Worm (Caenorhabditis elegans) whole organism, young adult: ENCODE data around the gene zig-4.

Source experiments
- B0019.2 ChIP-seq: fragments of 200-800 bp; sonication (Bioruptor generic); conservative IDR thresholded peaks from 2 replicates; pipeline ENCODE4 v1.3.6; 2022; ENCODE audit warnings: missing genetic modification reagents, missing genetic modification characterization, missing compliant biosample characterization
- B0035.1 ChIP-seq: sonication (generic microtip); optimal IDR thresholded peaks from 2 replicates; lab custom pipeline; 2016; ENCODE audit warnings: missing genetic modification characterization, mild to moderate bottlenecking, missing compliant biosample characterization, missing genotype, missing genetic modification reagents
- B0261.1 ChIP-seq: sonication (generic microtip); optimal IDR thresholded peaks from 2 replicates; lab custom pipeline; 2016; ENCODE audit warnings: mild to moderate bottlenecking, missing genetic modification characterization, moderate library complexity, missing compliant biosample characterization
- C17E4.6 ChIP-seq: fragments of 200-800 bp; sonication (Bioruptor generic); IDR thresholded peaks from 2 replicates; pipeline ENCODE4 v1.3.6; 2022; ENCODE audit warnings: missing genetic modification reagents, missing genetic modification characterization, missing compliant biosample characterization
- F49E8.2 ChIP-seq: sonication (generic microtip); optimal IDR thresholded peaks from 3 replicates; lab custom pipeline; 2017; ENCODE audit warnings: missing genetic modification characterization, mild to moderate bottlenecking, missing compliant biosample characterization, antibody characterized with exemption, moderate library complexity; ENCODE audit not compliant: insufficient read depth
- F52B5.7 ChIP-seq: sonication (generic microtip); optimal IDR thresholded peaks from 2 replicates; lab custom pipeline; 2016; ENCODE audit warnings: mild to moderate bottlenecking, missing genetic modification characterization, missing compliant biosample characterization
- F57C9.4 ChIP-seq: sonication (generic microtip); optimal IDR thresholded peaks from 2 replicates; lab custom pipeline; 2017; ENCODE audit warnings: mild to moderate bottlenecking, missing genetic modification characterization, missing compliant biosample characterization
- Y53F4B.3 ChIP-seq: fragments of 200-800 bp; sonication (Bioruptor generic); IDR thresholded peaks from 2 replicates; pipeline ENCODE4 v1.3.6; 2022; ENCODE audit warnings: missing genetic modification reagents, missing genetic modification characterization, missing compliant biosample characterization
- Y79H2A.3 ChIP-seq: fragments of 200-800 bp; sonication (Bioruptor generic); conservative IDR thresholded peaks from 2 replicates; pipeline ENCODE4 v1.3.6; 2022; ENCODE audit warnings: missing genetic modification reagents, missing genetic modification characterization, missing compliant biosample characterization
- Y95B8A.8 ChIP-seq: fragments of 200-800 bp; sonication (Bioruptor generic); IDR thresholded peaks from 2 replicates; pipeline ENCODE4 v1.3.6; 2022; ENCODE audit warnings: missing genetic modification reagents, missing genetic modification characterization, missing compliant biosample characterization
- ama-1 ChIP-seq, 3 experiments: fragments of 150-350 bp in 1 of 3; sonication (generic microtip) in 2 of 3; optimal IDR thresholded peaks; 2 replicates each; lab custom pipeline; 2014 to 2018; ENCODE audit warnings: missing biosample characterization in 2 of 3, missing genetic modification characterization in 2 of 3, missing genetic modification reagents in 2 of 3
- bed-1 ChIP-seq: fragments of 200-800 bp; sonication (Bioruptor generic); IDR thresholded peaks from 2 replicates; pipeline ENCODE4 v1.3.6; 2022; ENCODE audit warnings: missing genetic modification reagents, missing genetic modification characterization, missing compliant biosample characterization
- cebp-1 ChIP-seq, 2 experiments: fragments of 200-800 bp in 1 of 2; sonication (Bioruptor generic) in 1 of 2; sonication (generic microtip) in 1 of 2; IDR thresholded peaks in 1 of 2; optimal IDR thresholded peaks in 1 of 2; 2 replicates each; pipeline versions ENCODE4 v1.3.6 to Lab custom; 2017 to 2022; ENCODE audit warnings: missing compliant biosample characterization in 2 of 2, missing genetic modification characterization in 2 of 2, mild to moderate bottlenecking in 1 of 2, missing genetic modification reagents in 1 of 2, moderate library complexity in 1 of 2
- ceh-100 ChIP-seq: fragments of 200-800 bp; sonication (Bioruptor generic); IDR thresholded peaks from 2 replicates; pipeline ENCODE4 v1.3.6; 2022; ENCODE audit warnings: missing genetic modification reagents, missing genetic modification characterization, missing compliant biosample characterization
- ceh-79 ChIP-seq: sonication (generic microtip); optimal IDR thresholded peaks from 2 replicates; lab custom pipeline; 2017; ENCODE audit warnings: mild to moderate bottlenecking, missing genetic modification characterization, missing compliant biosample characterization
- chd-7 ChIP-seq: sonication (generic microtip); optimal IDR thresholded peaks from 2 replicates; lab custom pipeline; 2016; ENCODE audit warnings: mild to moderate bottlenecking, missing genetic modification characterization, moderate library complexity, missing compliant biosample characterization
- dpff-1 ChIP-seq: sonication (generic microtip); optimal IDR thresholded peaks from 2 replicates; lab custom pipeline; 2017; ENCODE audit warnings: mild to moderate bottlenecking, missing genetic modification characterization, missing compliant biosample characterization
- egl-44 ChIP-seq: fragments of 200-800 bp; sonication (Bioruptor generic); IDR thresholded peaks from 2 replicates; pipeline ENCODE4 v1.3.6; 2022; ENCODE audit warnings: missing genetic modification reagents, missing genetic modification characterization, missing compliant biosample characterization
- egrh-3 ChIP-seq: fragments of 200-800 bp; sonication (Bioruptor generic); IDR thresholded peaks from 2 replicates; pipeline ENCODE4 v1.3.6; 2022; ENCODE audit warnings: missing genetic modification reagents, missing genetic modification characterization, missing compliant biosample characterization
- ets-4 ChIP-seq: fragments of 200-800 bp; sonication (Bioruptor generic); optimal IDR thresholded peaks from 2 replicates; lab custom pipeline; 2018; ENCODE audit warnings: mild to moderate bottlenecking, missing genetic modification characterization, missing compliant biosample characterization
- gei-17 ChIP-seq: fragments of 200-800 bp; sonication (Bioruptor generic); optimal IDR thresholded peaks from 2 replicates; lab custom pipeline; 2018; ENCODE audit warnings: mild to moderate bottlenecking, missing genetic modification characterization, missing compliant biosample characterization
- lag-1 ChIP-seq: fragments of 200-800 bp; sonication (Bioruptor generic); IDR thresholded peaks from 2 replicates; pipeline ENCODE4 v1.3.6; 2022; ENCODE audit warnings: missing genetic modification reagents, missing genetic modification characterization, missing compliant biosample characterization
- lin-54 ChIP-seq: fragments of 200-800 bp; sonication (Bioruptor generic); optimal IDR thresholded peaks from 2 replicates; lab custom pipeline; 2018; ENCODE audit warnings: mild to moderate bottlenecking, missing genetic modification characterization, missing compliant biosample characterization
- madf-3 ChIP-seq: fragments of 200-800 bp; sonication (Bioruptor generic); IDR thresholded peaks from 2 replicates; pipeline ENCODE4 v1.3.6; 2022; ENCODE audit warnings: missing genetic modification reagents, missing genetic modification characterization, missing compliant biosample characterization
- madf-8 ChIP-seq: fragments of 200-800 bp; sonication (Bioruptor generic); conservative IDR thresholded peaks from 2 replicates; pipeline ENCODE4 v1.3.6; 2022; ENCODE audit warnings: missing genetic modification reagents, missing genetic modification characterization, missing compliant biosample characterization
- nfyb-1 ChIP-seq: fragments of 200-800 bp; sonication (Bioruptor generic); IDR thresholded peaks from 2 replicates; pipeline ENCODE4 v1.3.6; 2022; ENCODE audit warnings: missing genetic modification reagents, missing genetic modification characterization, missing compliant biosample characterization
- nhr-120 ChIP-seq: fragments of 200-800 bp; sonication (Bioruptor generic); IDR thresholded peaks from 2 replicates; pipeline ENCODE4 v1.3.6; 2022; ENCODE audit warnings: missing genetic modification characterization, missing compliant biosample characterization
- nhr-179 ChIP-seq: sonication (generic microtip); optimal IDR thresholded peaks from 2 replicates; lab custom pipeline; 2016; ENCODE audit warnings: mild to moderate bottlenecking, missing genetic modification characterization, missing compliant biosample characterization
- rec-8 ChIP-seq, 2 experiments: sonication (generic microtip); optimal IDR thresholded peaks; 2 replicates each; lab custom pipeline; 2016; ENCODE audit warnings: mild to moderate bottlenecking in 2 of 2, missing genetic modification characterization in 2 of 2, missing genetic modification reagents in 2 of 2, missing genotype in 2 of 2, missing biosample characterization in 1 of 2, missing compliant biosample characterization in 1 of 2, moderate library complexity in 1 of 2
- snpc-3.4 ChIP-seq: sonication (generic microtip); optimal IDR thresholded peaks from 2 replicates; lab custom pipeline; 2017; ENCODE audit warnings: missing genetic modification characterization, mild to moderate bottlenecking, missing compliant biosample characterization, antibody characterized with exemption, moderate library complexity, missing genotype, missing genetic modification reagents
- somi-1 ChIP-seq: fragments of 200-800 bp; sonication (Bioruptor generic); optimal IDR thresholded peaks from 2 replicates; lab custom pipeline; 2018; ENCODE audit warnings: mild to moderate bottlenecking, missing genetic modification characterization, missing compliant biosample characterization
- tbp1 ChIP-seq: fragments of 200-800 bp; sonication (Bioruptor generic); optimal IDR thresholded peaks from 2 replicates; lab custom pipeline; 2018; ENCODE audit warnings: mild to moderate bottlenecking, missing genetic modification characterization, missing compliant biosample characterization
- zfh-2 ChIP-seq: fragments of 200-800 bp; sonication (Bioruptor generic); conservative IDR thresholded peaks from 2 replicates; pipeline ENCODE4 v1.3.6; 2022; ENCODE audit warnings: missing genetic modification reagents, missing genetic modification characterization, missing compliant biosample characterization
- ztf-22 ChIP-seq: fragments of 200-800 bp; sonication (Bioruptor generic); optimal IDR thresholded peaks from 2 replicates; lab custom pipeline; 2018; ENCODE audit warnings: mild to moderate bottlenecking, missing genetic modification characterization, moderate library complexity, missing compliant biosample characterization
- ztf-25 ChIP-seq: fragments of 200-800 bp; sonication (Bioruptor generic); IDR thresholded peaks from 2 replicates; pipeline ENCODE4 v1.3.6; 2022; ENCODE audit warnings: missing genetic modification reagents, missing genetic modification characterization, missing compliant biosample characterization
- ztf-26 ChIP-seq: sonication (generic microtip); optimal IDR thresholded peaks from 2 replicates; lab custom pipeline; 2017; ENCODE audit warnings: missing genetic modification characterization, missing compliant biosample characterization

Gene zig-4

DNA sequence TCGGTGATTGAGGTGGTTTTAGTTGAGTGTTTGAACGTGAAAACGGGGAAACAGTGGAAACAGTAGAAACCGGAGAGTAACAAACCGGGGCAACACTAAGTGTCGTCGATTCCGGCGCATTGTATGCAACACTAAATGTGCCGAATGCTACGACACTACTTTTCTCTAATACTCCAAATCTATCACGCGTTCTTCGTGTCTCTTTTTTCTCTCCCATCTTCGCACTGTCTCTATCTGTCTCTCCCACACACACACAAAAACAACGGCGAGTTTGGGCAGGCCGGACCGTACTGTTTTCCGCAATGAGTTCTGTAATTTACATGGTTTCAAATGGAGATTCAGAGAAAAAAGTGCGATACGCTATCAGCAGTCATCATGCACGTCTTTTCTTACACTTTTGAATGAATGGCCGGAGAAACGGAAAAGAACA lies 36.8 kb downstream of the zig-4 start (continued):
- no peak for TF ChIP-seq somi-1 (GFP tag; lab: Kevin White, UChicago)
- TF ChIP-seq B0261.1 (tag; lab: Kevin White, UChicago), result no peak
- no peak for TF ChIP-seq nhr-120 (GFP tag; lab: Robert Waterston, UW)
- TF ChIP-seq snpc-3.4 (tag; lab: Kevin White, UChicago), result no peak
- TF ChIP-seq F52B5.7 (tag; lab: Kevin White, UChicago), result no peak
- TF ChIP-seq ztf-26, result peak; percentile 32
- no peak for TF ChIP-seq bed-1 (GFP tag; lab: Robert Waterston, UW)
- TF ChIP-seq zfh-2 (GFP tag; lab: Robert Waterston, UW), result peak; percentile 64; the same call in 1 of the 2 replicates
- TF ChIP-seq gei-17 (GFP tag; lab: Kevin White, UChicago), result no peak
- TF ChIP-seq ets-4, result peak; percentile 98
- no peak for TF ChIP-seq ama-1 (optimal IDR thresholded peaks at IDR 0.05; lab: Kevin White, UChicago)
- no peak for TF ChIP-seq ama-1 (GFP tag; optimal IDR thresholded peaks at IDR 0.05; lab: Kevin White, UChicago)
- TF ChIP-seq dpff-1 (tag; lab: Kevin White, UChicago), result no peak
- no peak for TF ChIP-seq F49E8.2 (tag; lab: Kevin White, UChicago)
- TF ChIP-seq B0035.1 (tag; lab: Kevin White, UChicago), result no peak
- TF ChIP-seq chd-7 (tag; lab: Kevin White, UChicago), result peak; percentile 34
- peak; percentile 33; the same call in 1 of the 2 replicates for TF ChIP-seq egrh-3 (GFP tag; lab: Robert Waterston, UW)
- TF ChIP-seq F57C9.4 (tag; lab: Kevin White, UChicago), result no peak
- TF ChIP-seq madf-8 (GFP tag; lab: Robert Waterston, UW), result no peak
- TF ChIP-seq ztf-22, result peak; percentile 86
- TF ChIP-seq Y53F4B.3 (GFP tag; lab: Robert Waterston, UW), result no peak
- TF ChIP-seq Y79H2A.3 (GFP tag; lab: Robert Waterston, UW), result no peak
- 0 out of 2 replicates have a peak, but pooled peaks have one; percentile 40 for TF ChIP-seq egl-44

DNA sequence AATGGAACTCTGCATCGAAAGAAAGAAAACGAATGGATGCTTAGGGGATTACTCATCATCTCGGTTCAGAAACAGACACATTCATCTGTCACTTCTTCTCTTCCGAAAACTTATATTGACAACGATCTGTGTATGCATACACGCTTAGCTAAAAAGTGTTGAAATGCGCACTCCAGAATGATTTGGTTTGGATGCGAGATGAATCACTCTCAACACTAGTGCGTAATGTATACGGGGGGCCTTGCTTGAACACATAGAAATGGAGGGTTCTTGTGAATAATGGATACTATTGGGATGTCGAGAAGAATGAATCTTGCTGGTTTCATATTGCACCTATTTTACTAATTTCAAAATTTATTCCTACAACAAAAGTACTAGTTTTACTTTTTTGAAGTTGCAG lies 38.8 kb downstream of the zig-4 start:
- TF ChIP-seq cebp-1 (GFP tag; IDR thresholded peaks at IDR 0.05; lab: Robert Waterston, UW) (no peak), cebp-1 (tag; optimal IDR thresholded peaks at IDR 0.05; lab: Kevin White, UChicago) (no peak), Y79H2A.3 (GFP tag; lab: Robert Waterston, UW) (no peak), F49E8.2 (tag; lab: Kevin White, UChicago) (no peak), C17E4.6 (GFP tag; lab: Robert Waterston, UW) (no peak), ztf-25 (GFP tag; lab: Robert Waterston, UW) (no peak), somi-1 (GFP tag; lab: Kevin White, UChicago) (no peak), lin-54 (GFP tag; lab: Kevin White, UChicago) (no peak), tbp1 (GFP tag; lab: Kevin White, UChicago) (no peak), Y95B8A.8 (no peak), madf-3 (no peak), rec-8 (tag; optimal IDR thresholded peaks at IDR 0.05; lab: Kevin White, UChicago) (no peak), snpc-3.4 (tag; lab: Kevin White, UChicago) (no peak), nhr-179 (no peak), B0019.2 (GFP tag; lab: Robert Waterston, UW) (no peak), lag-1 (no peak)

DNA sequence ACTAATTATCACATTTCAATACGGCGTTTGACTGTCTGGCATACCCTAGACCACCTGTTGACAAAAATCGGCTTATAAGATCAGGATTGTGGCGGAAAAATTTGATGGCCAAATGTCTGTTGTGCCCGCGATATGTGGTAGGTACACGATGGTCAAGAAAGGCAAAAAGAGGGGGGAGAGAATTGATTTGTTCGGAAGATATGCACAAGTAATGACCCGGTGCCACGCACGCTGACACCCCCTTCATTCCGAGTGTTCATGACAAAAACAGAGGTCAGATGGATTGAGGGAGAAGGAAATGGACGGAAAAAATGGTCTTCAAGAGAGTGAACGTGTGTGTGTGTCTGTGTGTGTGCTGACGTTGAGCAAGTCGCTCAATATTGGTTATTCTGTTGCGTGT lies 40.2 kb downstream of the zig-4 start:
- no peak for TF ChIP-seq nfyb-1 (GFP tag; lab: Robert Waterston, UW)
- TF ChIP-seq ceh-79 (tag; lab: Kevin White, UChicago), result no peak
- TF ChIP-seq ceh-100 (GFP tag; lab: Robert Waterston, UW), result no peak
